Fruit fly (Drosophila melanogaster) whole organism, adult: ENCODE data around the gene Gmd.

ENCODE experiments used
- CG11617 ChIP-seq: fragments of 200-800 bp; sonication (Bioruptor generic); optimal IDR thresholded peaks from 2 replicates; lab custom pipeline; 2017; ENCODE audit warnings: mild to moderate bottlenecking, missing biosample characterization, missing genetic modification reagents, missing genetic modification characterization
- CG12768 ChIP-seq: fragments of 200-800 bp; sonication (Bioruptor generic); optimal IDR thresholded peaks from 2 replicates; lab custom pipeline; 2017; ENCODE audit warnings: missing biosample characterization, missing genetic modification characterization, mild to moderate bottlenecking, moderate library complexity, missing genetic modification reagents
- CG14711 ChIP-seq: fragments of 200-800 bp; sonication (Bioruptor generic); optimal IDR thresholded peaks from 2 replicates; lab custom pipeline; 2018; ENCODE audit warnings: missing biosample characterization, mild to moderate bottlenecking, missing genetic modification characterization, moderate library complexity
- CG1620 ChIP-seq: fragments of 200-800 bp; sonication (Bioruptor generic); optimal IDR thresholded peaks from 2 replicates; lab custom pipeline; 2016; ENCODE audit warnings: missing biosample characterization, missing genetic modification characterization
- CG33017 ChIP-seq: fragments of 200-800 bp; sonication (Bioruptor generic); optimal IDR thresholded peaks from 2 replicates; lab custom pipeline; 2018; ENCODE audit warnings: missing biosample characterization, mild to moderate bottlenecking, missing genetic modification characterization, moderate library complexity
- CG5204 ChIP-seq: fragments of 200-800 bp; sonication (Bioruptor generic); optimal IDR thresholded peaks from 2 replicates; lab custom pipeline; 2016; ENCODE audit warnings: missing biosample characterization, missing genetic modification characterization
- CG7045 ChIP-seq: fragments of 200-800 bp; sonication (Bioruptor generic); optimal IDR thresholded peaks from 2 replicates; lab custom pipeline; 2017; ENCODE audit warnings: missing biosample characterization, mild to moderate bottlenecking, missing genetic modification characterization
- CG7101 ChIP-seq: fragments of 200-800 bp; sonication (Bioruptor generic); optimal IDR thresholded peaks from 2 replicates; lab custom pipeline; 2018; ENCODE audit warnings: missing biosample characterization, mild to moderate bottlenecking, missing genetic modification characterization, moderate library complexity
- Clk ChIP-seq: fragments of 200-800 bp; sonication (Bioruptor generic); optimal IDR thresholded peaks from 2 replicates; lab custom pipeline; 2017; ENCODE audit warnings: missing biosample characterization, missing genetic modification characterization
- Crg-1 ChIP-seq: fragments of 200-800 bp; sonication (Bioruptor generic); optimal IDR thresholded peaks from 2 replicates; lab custom pipeline; 2016; ENCODE audit warnings: missing biosample characterization, missing genetic modification characterization
- Hr96 ChIP-seq: fragments of 200-800 bp; sonication (Bioruptor generic); optimal IDR thresholded peaks from 2 replicates; lab custom pipeline; 2016; ENCODE audit warnings: missing biosample characterization, missing genetic modification characterization
- Mnt ChIP-seq: fragments of 200-800 bp; sonication (Bioruptor generic); optimal IDR thresholded peaks from 2 replicates; lab custom pipeline; 2016; ENCODE audit warnings: missing biosample characterization, mild to moderate bottlenecking, missing genetic modification characterization
- bab1 ChIP-seq: fragments of 200-800 bp; sonication (Bioruptor generic); optimal IDR thresholded peaks from 3 replicates; lab custom pipeline; 2019; ENCODE audit warnings: missing biosample characterization, mild to moderate bottlenecking, missing genetic modification characterization, moderate library complexity
- cic ChIP-seq: fragments of 200-800 bp; sonication (Bioruptor generic); optimal IDR thresholded peaks from 2 replicates; lab custom pipeline; 2017; ENCODE audit warnings: missing biosample characterization, mild to moderate bottlenecking, missing genetic modification characterization, moderate library complexity
- cnc ChIP-seq, 2 experiments: fragments of >200 bp; optimal IDR thresholded peaks; 2 replicates each; lab custom pipeline; 2017
- kay ChIP-seq: fragments of 200-800 bp; sonication (Bioruptor generic); peaks from one replicate; lab custom pipeline; 2016; ENCODE audit warnings: missing biosample characterization, missing genetic modification characterization, borderline replicate concordance
- ovo ChIP-seq: fragments of 200-800 bp; sonication (Bioruptor generic); optimal IDR thresholded peaks from 2 replicates; lab custom pipeline; 2016; ENCODE audit warnings: missing biosample characterization, missing genetic modification characterization
- pad ChIP-seq: fragments of 200-800 bp; sonication (Bioruptor generic); optimal IDR thresholded peaks from 3 replicates; lab custom pipeline; 2017; ENCODE audit warnings: missing biosample characterization, missing genetic modification characterization, mild to moderate bottlenecking, moderate library complexity, missing genetic modification reagents
- tj ChIP-seq: fragments of 200-800 bp; sonication (Bioruptor generic); optimal IDR thresholded peaks from 3 replicates; lab custom pipeline; 2017; ENCODE audit warnings: missing biosample characterization, mild to moderate bottlenecking, missing genetic modification characterization, moderate library complexity
- toe ChIP-seq: fragments of 200-800 bp; sonication (Bioruptor generic); optimal IDR thresholded peaks from 2 replicates; lab custom pipeline; 2016; ENCODE audit warnings: missing biosample characterization, missing genetic modification characterization

The Gmd gene

DNA sequence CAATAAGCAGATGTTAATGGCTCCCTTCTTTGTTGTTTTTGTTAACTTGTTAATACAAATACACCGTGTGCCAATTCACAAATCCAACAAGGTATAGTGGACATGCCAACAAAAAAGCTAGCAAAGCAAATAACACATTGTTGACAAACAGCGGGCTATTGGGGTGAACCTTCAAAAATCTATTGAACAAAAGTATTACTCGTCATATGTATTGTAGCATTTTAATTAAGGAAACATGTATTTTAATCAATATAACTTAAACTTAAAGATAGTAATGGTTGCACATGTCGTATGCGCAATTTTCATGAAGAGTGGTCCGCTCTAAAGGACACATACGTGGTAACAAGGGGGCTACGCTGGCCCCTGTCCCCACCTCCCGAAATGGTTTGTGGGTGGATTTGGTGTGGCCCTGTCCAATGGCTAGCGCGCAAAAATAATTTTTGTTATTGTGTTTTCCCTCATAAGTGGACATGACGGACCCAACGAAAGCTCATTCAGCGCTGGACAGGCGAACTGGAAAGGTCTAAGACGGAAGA lies 34.5 kb downstream of the Gmd start, which contains the start of gene synr:
TSS of gene synr (plus strand) at position 486 of the 536 bp plus-strand sequence.
- TF ChIP-seq CG7045 (GFP tag; lab: Kevin White, UChicago): peak; percentile 1
- no peak for TF ChIP-seq CG11617 (GFP tag; lab: Kevin White, UChicago)
- TF ChIP-seq CG5204 (GFP tag; lab: Kevin White, UChicago): peak; percentile 28

DNA sequence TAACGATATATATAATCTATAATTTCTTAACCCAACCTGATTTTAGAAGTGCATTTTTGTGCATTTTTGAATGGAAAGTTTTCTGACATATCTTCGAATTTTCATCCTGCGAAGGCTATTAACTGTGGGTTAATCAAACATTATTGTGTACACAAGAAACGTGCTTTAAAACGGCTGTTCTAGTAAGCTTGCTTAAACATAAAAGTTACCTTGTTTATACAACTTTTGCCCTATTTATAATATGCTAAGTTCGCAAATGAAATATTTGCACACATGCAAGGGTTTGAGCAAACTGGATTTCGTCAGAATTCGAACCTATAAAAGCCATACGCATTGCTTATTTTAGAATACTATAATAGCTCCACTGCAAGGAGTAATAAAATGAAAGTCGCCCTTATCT lies 39.8 kb downstream of the Gmd start, which contains the start of gene Sgs1:
TSS of gene Sgs1 (plus strand) at position 350 of the 400 bp plus-strand sequence.
- TF ChIP-seq CG14711 (tag; lab: Kevin White, UChicago) (no peak), CG1620 (GFP tag; lab: Kevin White, UChicago) (no peak), CG33017 (tag; lab: Kevin White, UChicago) (no peak), CG5204 (GFP tag; lab: Kevin White, UChicago) (no peak), ovo (GFP tag; lab: Kevin White, UChicago) (no peak)

DNA sequence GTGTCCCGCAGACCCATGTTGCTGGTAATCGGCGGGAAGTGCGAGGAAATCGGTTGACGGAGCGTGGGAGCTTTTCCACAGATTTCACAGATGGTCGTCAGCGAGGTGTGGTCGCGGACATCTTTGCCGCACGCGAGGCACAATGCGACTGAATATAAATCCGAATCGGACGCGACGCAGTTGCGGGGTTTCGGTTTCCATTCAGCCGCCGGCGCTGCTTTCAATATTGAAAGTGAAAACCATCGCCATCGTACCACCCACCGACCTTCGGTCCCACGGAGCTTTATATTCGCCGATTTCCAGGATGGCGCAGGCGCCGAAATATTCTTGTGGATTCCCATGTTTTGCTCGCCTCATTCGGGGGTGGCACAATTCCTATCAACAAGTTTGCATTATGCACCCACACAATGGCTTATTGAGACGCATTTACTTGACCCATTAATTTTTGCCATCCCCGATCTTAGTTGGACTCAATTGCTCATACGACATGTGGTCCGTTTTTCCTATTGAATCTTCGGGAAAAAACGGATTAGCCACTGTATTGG lies 40.4 kb downstream of the Gmd start, which contains the start of gene hoe2:
TSS of gene hoe2 (minus strand) at position 126 of the 545 bp plus-strand sequence.
- TF ChIP-seq CG7045 (GFP tag; lab: Kevin White, UChicago) (peak; percentile 5), toe (no peak)

DNA sequence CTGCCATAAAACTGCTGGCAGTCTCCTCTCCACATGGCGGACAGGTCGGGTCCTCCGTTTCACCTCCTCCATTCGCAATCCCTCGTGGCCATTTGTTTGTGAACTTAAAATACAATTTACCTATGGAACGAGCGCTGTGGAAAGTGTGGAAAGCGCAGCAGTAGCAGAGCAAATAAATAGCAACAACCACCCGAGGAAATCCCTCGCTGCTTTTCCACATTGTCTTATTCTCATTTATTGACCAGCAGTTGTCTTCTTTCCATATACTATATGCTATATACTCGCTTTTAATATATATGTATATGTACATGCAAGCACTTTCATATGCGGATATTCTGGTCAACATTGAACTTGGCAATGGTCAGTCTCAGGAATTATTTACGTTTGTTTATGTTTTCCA lies 44.5 kb downstream of the Gmd start, which contains the start of gene hoe1:
TSS of gene hoe1 (minus strand) at position 101 of the 400 bp plus-strand sequence.
- TF ChIP-seq tj (no peak), Clk (GFP tag; lab: Kevin White, UChicago) (no peak), bab1 (no peak), CG7045 (GFP tag; lab: Kevin White, UChicago) (no peak), kay (GFP tag; lab: Kevin White, UChicago) (no peak), ovo (GFP tag; lab: Kevin White, UChicago) (no peak), CG1620 (GFP tag; lab: Kevin White, UChicago) (no peak), cic (GFP tag; lab: Kevin White, UChicago) (no peak), toe (no peak), CG7101 (tag; lab: Kevin White, UChicago) (no peak), cnc (optimal IDR thresholded peaks at IDR 0.05; lab: Kevin White, UChicago) (no peak), CG33017 (tag; lab: Kevin White, UChicago) (no peak), CG11617 (GFP tag; lab: Kevin White, UChicago) (no peak), CG12768 (GFP tag; lab: Kevin White, UChicago) (no peak), Crg-1 (GFP tag; lab: Kevin White, UChicago) (no peak), CG5204 (GFP tag; lab: Kevin White, UChicago) (no peak)

DNA sequence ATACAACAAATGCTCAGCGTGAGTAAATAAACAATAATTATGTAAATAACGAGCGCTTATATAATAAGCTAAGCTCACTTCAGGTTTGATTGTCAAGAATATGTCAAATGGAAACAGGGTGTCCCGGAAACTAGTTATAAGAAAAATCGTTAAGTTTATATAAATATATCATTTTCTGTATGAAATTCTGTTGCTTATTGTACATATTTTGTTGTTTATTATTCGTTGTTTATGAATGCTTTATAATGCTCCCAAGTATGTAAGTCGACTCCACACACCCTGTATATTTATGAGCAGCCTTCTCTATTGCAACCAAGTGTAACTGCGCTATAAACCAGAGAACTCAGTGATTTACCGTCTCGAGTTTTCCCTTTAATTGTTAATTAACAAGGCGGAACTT lies 46.3 kb downstream of the Gmd start:
- TF ChIP-seq Mnt (GFP tag; lab: Kevin White, UChicago) (no peak), Crg-1 (GFP tag; lab: Kevin White, UChicago) (no peak), Clk (GFP tag; lab: Kevin White, UChicago) (no peak), CG7045 (GFP tag; lab: Kevin White, UChicago) (peak; percentile 83), ovo (GFP tag; lab: Kevin White, UChicago) (no peak), Hr96 (GFP tag; lab: Kevin White, UChicago) (peak; percentile 12), cic (GFP tag; lab: Kevin White, UChicago) (no peak), bab1 (peak; percentile 35), kay (GFP tag; lab: Kevin White, UChicago) (peak; percentile 36), CG7101 (tag; lab: Kevin White, UChicago) (peak; percentile 67), tj (peak; percentile 30), CG5204 (GFP tag; lab: Kevin White, UChicago) (peak; percentile 61), CG12768 (GFP tag; lab: Kevin White, UChicago) (peak; percentile 51), CG1620 (GFP tag; lab: Kevin White, UChicago) (no peak), CG33017 (tag; lab: Kevin White, UChicago) (peak; percentile 90), CG14711 (tag; lab: Kevin White, UChicago) (peak; percentile 69), pad (GFP tag; lab: Kevin White, UChicago) (no peak), CG11617 (GFP tag; lab: Kevin White, UChicago) (peak; percentile 20), toe (peak; percentile 9), cnc (optimal IDR thresholded peaks at IDR 0.05; lab: Kevin White, UChicago) (no peak)

DNA sequence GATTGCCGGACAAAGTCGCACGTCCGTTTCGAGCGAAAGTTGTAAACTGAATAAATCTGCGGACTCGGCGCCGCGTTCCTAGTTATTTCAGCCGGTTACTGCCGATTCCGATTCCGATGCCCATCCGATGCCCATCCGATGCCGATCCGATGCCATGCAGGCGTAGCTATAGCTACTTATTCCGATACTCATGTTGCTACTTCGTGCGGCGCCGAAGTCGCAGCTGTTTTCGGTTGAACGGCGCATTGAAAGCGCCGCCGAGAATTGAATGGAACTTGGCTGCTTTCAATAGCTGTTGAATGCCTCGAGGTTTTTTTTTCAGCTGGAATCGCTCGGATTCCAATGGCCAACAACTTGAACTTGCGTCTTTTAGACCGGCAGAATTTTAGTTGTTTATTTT lies 48.5 kb downstream of the Gmd start:
- TF ChIP-seq CG7045 (GFP tag; lab: Kevin White, UChicago) (peak; percentile 30), CG33017 (tag; lab: Kevin White, UChicago) (no peak)
